Fruit fly (Drosophila melanogaster): Measurements from ENCODE around the gene Arpc4.
A peak's percentile ranks its signal among the peaks of the same experiment; 100 is the strongest.

The Arpc4 gene

dm6 chr2L:6092300-6092699, 32.6 kb upstream of the Arpc4 start:
- no peak for TF ChIP-seq Pif1B (GFP tag; optimal IDR thresholded peaks at IDR 0.05)
- TF ChIP-seq CG32121 (GFP tag; IDR thresholded peaks at IDR 0.05), result no peak
- TF ChIP-seq CG14655 (GFP tag; optimal IDR thresholded peaks at IDR 0.05), result no peak
- no peak for TF ChIP-seq D1 (tag; optimal IDR thresholded peaks at IDR 0.05)
- no peak for TF ChIP-seq CG8159 (tag; optimal IDR thresholded peaks at IDR 0.05)
- TF ChIP-seq CG17806 (tag; optimal IDR thresholded peaks at IDR 0.05), result no peak
- TF ChIP-seq CG15710 (tag; optimal IDR thresholded peaks at IDR 0.05), result no peak
- no peak for TF ChIP-seq CG9948 (tag; optimal IDR thresholded peaks at IDR 0.05)
- TF ChIP-seq fd96Ca (GFP tag; IDR thresholded peaks at IDR 0.05), result no peak
- TF ChIP-seq rn (GFP tag; IDR thresholded peaks at IDR 0.05), result no peak

DNA sequence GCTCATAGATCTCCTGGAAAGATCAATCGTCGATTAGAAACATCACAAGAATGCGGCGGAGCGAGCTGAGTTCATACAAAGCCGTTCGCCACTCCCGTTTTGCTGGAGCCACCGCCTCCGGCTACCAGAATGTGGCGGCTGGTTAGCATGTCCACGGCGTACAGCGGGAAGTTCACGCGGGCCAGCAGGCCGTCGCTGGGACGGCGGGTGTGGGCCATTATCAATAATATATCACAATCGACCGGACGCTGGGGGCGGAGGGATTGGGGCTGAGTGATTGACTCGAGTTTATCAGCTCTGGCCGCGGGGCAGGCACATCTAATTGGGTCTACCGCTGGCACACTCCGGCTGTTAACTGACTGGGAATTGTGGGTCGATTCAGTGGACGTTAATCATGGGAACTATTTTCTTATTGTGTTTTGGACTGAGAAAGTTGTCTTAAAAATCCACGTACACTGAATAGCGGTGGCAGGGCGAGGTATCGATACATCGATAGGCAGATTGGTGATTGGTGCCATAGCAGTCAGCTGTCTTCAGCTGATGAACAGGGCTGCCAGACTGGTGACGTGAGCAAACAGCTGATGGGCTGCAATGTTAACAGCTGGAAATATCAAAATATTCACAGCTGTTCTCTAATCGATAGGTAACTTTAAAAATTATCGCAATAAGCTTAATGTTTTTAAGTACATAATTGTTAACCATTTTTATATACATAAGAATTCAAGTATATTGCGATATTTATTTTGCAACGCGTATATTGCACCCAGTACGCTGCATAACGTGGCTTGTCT, 26.3 kb upstream of the Arpc4 start, which contains the start of gene CG9175:
CG9175 (minus strand) TSS at position 488 of the 791 bp plus-strand sequence.
- TF ChIP-seq CG13204 (GFP tag; optimal IDR thresholded peaks at IDR 0.05) (no peak), EcR (GFP tag; optimal IDR thresholded peaks at IDR 0.05) (no peak), Pif1A (GFP tag; optimal IDR thresholded peaks at IDR 0.05) (no peak), D1 (tag; optimal IDR thresholded peaks at IDR 0.05) (no peak), CG9948 (tag; optimal IDR thresholded peaks at IDR 0.05) (no peak), fd96Ca (GFP tag; IDR thresholded peaks at IDR 0.05) (no peak), rn (GFP tag; IDR thresholded peaks at IDR 0.05) (no peak), CG14655 (GFP tag; optimal IDR thresholded peaks at IDR 0.05) (no peak), CG17806 (tag; optimal IDR thresholded peaks at IDR 0.05) (no peak), CG10348 (GFP tag; IDR thresholded peaks at IDR 0.05) (no peak)

dm6 chr2L:6099270-6099644, 25.7 kb upstream of the Arpc4 start:
- TF ChIP-seq CG4496 (GFP tag; IDR thresholded peaks at IDR 0.05) (no peak), CG14655 (GFP tag; optimal IDR thresholded peaks at IDR 0.05) (no peak), Snoo (tag; optimal IDR thresholded peaks at IDR 0.05) (no peak), D1 (tag; optimal IDR thresholded peaks at IDR 0.05) (no peak), Ets98B (GFP tag; IDR thresholded peaks at IDR 0.05) (no peak), CG32121 (GFP tag; IDR thresholded peaks at IDR 0.05) (no peak)

DNA sequence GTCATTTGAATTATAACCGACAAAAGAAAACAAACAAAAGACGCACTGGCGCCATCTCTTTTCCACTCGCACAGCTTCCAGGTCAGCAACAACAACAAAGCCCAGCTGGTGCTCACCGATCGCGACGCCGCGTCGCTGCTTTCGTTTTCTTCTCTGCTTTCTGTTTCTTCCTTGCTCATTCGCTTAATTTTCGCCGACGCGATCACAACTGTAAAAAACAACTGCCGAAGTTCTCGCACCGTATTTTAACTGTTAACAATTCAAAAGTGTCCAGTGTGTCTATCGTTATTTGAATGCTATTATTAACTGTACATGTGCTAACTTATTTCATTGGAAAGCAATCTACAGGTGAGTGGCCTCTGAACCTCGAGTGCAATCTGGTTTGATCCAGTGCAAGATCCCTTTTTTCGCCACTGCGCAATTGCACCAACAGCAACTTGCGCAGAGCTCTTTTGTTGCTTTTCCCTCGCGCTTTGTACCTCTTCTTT, 24.7 kb upstream of the Arpc4 start, which contains the start of gene stai:
stai (plus strand) TSS at position 176 of the 488 bp plus-strand sequence.
- peak; percentile 18 for TF ChIP-seq CG34367 (tag; optimal IDR thresholded peaks at IDR 0.05)
- no peak for TF ChIP-seq gl (tag; optimal IDR thresholded peaks at IDR 0.05)
- TF ChIP-seq CG4496 (GFP tag; IDR thresholded peaks at IDR 0.05), result peak; percentile 57; the same call in 2 of the 3 replicates
- TF ChIP-seq CG15710 (tag; optimal IDR thresholded peaks at IDR 0.05), result peak; percentile 13
- peak; percentile 27 for TF ChIP-seq Pif1A (GFP tag; optimal IDR thresholded peaks at IDR 0.05)
- no peak for TF ChIP-seq CG17806 (tag; optimal IDR thresholded peaks at IDR 0.05)
- peak; percentile 11 for TF ChIP-seq Pif1B (GFP tag; optimal IDR thresholded peaks at IDR 0.05)
- no peak for TF ChIP-seq CG14655 (GFP tag; optimal IDR thresholded peaks at IDR 0.05)
- no peak for TF ChIP-seq rn (GFP tag; IDR thresholded peaks at IDR 0.05)
- TF ChIP-seq Ets98B (GFP tag; IDR thresholded peaks at IDR 0.05), result peak; percentile 51; the same call in 1 of the 2 replicates
- peak; percentile 35 for TF ChIP-seq CG8301 (tag; optimal IDR thresholded peaks at IDR 0.05)
- peak; percentile 58; the same call in 1 of the 2 replicates for TF ChIP-seq CG12605 (GFP tag; IDR thresholded peaks at IDR 0.05)
- TF ChIP-seq EcR (GFP tag; optimal IDR thresholded peaks at IDR 0.05), result peak; percentile 87
- TF ChIP-seq CG32121 (GFP tag; IDR thresholded peaks at IDR 0.05), result no peak
- TF ChIP-seq CG13204 (GFP tag; optimal IDR thresholded peaks at IDR 0.05), result peak; percentile 13
- no peak for TF ChIP-seq fd96Ca (GFP tag; IDR thresholded peaks at IDR 0.05)
- TF ChIP-seq CG9948 (tag; optimal IDR thresholded peaks at IDR 0.05), result no peak

DNA sequence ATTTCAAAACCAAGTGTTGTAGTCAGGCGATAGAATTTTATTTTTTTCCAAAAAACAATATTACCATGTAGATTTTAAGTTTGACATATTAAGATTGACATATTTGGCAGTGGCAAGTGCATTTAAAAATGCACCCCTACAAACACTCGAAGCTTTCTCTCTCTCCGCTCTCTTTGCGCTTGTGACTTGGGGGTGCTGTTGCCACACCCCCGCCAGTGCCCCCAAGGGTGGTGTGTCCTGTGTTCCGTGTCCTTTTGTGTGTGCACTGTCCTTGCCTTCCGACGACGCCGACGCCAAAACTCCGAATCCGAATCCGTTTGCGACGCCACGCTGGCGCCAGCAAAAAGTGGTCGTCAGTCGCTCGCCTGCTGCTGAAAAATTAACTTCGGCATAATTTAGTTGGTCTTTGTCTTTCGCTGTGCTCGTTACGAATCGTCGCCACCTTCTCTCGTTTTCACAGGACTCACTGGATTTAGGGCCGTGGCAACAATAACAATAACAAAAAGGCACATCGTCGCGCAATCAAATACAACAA, 15.6 kb upstream of the Arpc4 start:
- no peak for TF ChIP-seq EcR (GFP tag; optimal IDR thresholded peaks at IDR 0.05)
- no peak for TF ChIP-seq CG8301 (tag; optimal IDR thresholded peaks at IDR 0.05)
- no peak for TF ChIP-seq Snoo (tag; optimal IDR thresholded peaks at IDR 0.05)
- TF ChIP-seq fd96Ca (GFP tag; IDR thresholded peaks at IDR 0.05), result no peak
- TF ChIP-seq Pif1B (GFP tag; optimal IDR thresholded peaks at IDR 0.05), result no peak
- TF ChIP-seq CG13204 (GFP tag; optimal IDR thresholded peaks at IDR 0.05), result no peak
- no peak for TF ChIP-seq CG14655 (GFP tag; optimal IDR thresholded peaks at IDR 0.05)

DNA sequence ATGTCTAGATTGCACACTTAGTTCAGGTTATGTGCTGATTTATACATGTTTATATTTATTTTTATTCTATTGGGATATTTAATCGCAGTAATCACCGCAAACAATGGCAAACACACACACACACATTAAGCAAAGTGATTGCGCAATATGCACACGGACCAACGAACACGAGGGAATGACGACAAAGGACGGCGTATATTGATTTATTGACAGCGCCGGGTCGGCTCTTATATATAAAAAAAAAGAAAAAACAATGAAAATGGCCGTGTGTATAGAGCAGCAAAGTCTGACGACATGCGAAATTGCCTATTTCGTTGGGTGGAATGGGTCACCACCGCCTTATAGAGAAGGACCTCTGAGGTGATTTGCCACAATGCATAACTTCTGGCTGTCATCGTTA, 14.2 kb upstream of the Arpc4 start:
- TF ChIP-seq Pif1B (GFP tag; optimal IDR thresholded peaks at IDR 0.05) (no peak), rn (GFP tag; IDR thresholded peaks at IDR 0.05) (no peak), fd96Ca (GFP tag; IDR thresholded peaks at IDR 0.05) (no peak), CG34367 (tag; optimal IDR thresholded peaks at IDR 0.05) (no peak), CG14655 (GFP tag; optimal IDR thresholded peaks at IDR 0.05) (no peak), CG10348 (GFP tag; IDR thresholded peaks at IDR 0.05) (no peak), D1 (tag; optimal IDR thresholded peaks at IDR 0.05) (no peak), CG17806 (tag; optimal IDR thresholded peaks at IDR 0.05) (no peak), EcR (GFP tag; optimal IDR thresholded peaks at IDR 0.05) (no peak), CG8301 (tag; optimal IDR thresholded peaks at IDR 0.05) (no peak), Snoo (tag; optimal IDR thresholded peaks at IDR 0.05) (no peak), Pif1A (GFP tag; optimal IDR thresholded peaks at IDR 0.05) (no peak), CG8159 (tag; optimal IDR thresholded peaks at IDR 0.05) (no peak), Ets98B (GFP tag; IDR thresholded peaks at IDR 0.05) (no peak), CG13204 (GFP tag; optimal IDR thresholded peaks at IDR 0.05) (no peak), gl (tag; optimal IDR thresholded peaks at IDR 0.05) (no peak), CG4496 (GFP tag; IDR thresholded peaks at IDR 0.05) (no peak)
